Worm (Caenorhabditis elegans): ENCODE data around the gene pqn-18.

Gene pqn-18

ce11 chrX:12899140-12899888, 8.3 kb upstream of the pqn-18 start:
- TF ChIP-seq Y116A8C.19 (tag; optimal IDR thresholded peaks at IDR 0.05; ENCODE audit: borderline replicate concordance) (no peak), nhr-71 (tag; optimal IDR thresholded peaks at IDR 0.05) (peak; percentile 65), nhr-12 (tag; optimal IDR thresholded peaks at IDR 0.05) (no peak), lin-14 (GFP tag; optimal IDR thresholded peaks at IDR 0.05) (peak; percentile 70), isw-1 (GFP tag; IDR thresholded peaks at IDR 0.05) (no peak), ceh-8 (GFP tag; optimal IDR thresholded peaks at IDR 0.05) (peak; percentile 1), nhr-19 (GFP tag; conservative IDR thresholded peaks at IDR 0.05) (peak; percentile 89), efl-1 (optimal IDR thresholded peaks at IDR 0.05) (no peak), efl-1 (GFP tag; optimal IDR thresholded peaks at IDR 0.05 in 1 of 2) (peak in 1 of 2 experiments; percentile 43), mdl-1 (tag; optimal IDR thresholded peaks at IDR 0.05) (peak in 1 of 2 experiments; percentile 13), ceh-63 (GFP tag; optimal IDR thresholded peaks at IDR 0.05) (no peak), blmp-1 (tag; optimal IDR thresholded peaks at IDR 0.05) (peak; percentile 54), nhr-85 (tag) (peak; percentile 75), tbx-2 (tag; optimal IDR thresholded peaks at IDR 0.05) (peak; percentile 53), egl-13 (tag; optimal IDR thresholded peaks at IDR 0.05) (no peak), C16A3.4 (tag; optimal IDR thresholded peaks at IDR 0.05) (no peak), nhr-20 (tag; optimal IDR thresholded peaks at IDR 0.05) (peak; percentile 55), aha-1 (tag; optimal IDR thresholded peaks at IDR 0.05) (no peak), fkh-8 (tag; optimal IDR thresholded peaks at IDR 0.05) (peak; percentile 51), nhr-47 (tag; optimal IDR thresholded peaks at IDR 0.05) (peak; percentile 60), elt-3 (tag; optimal IDR thresholded peaks at IDR 0.05) (peak in 2 of 6 experiments; percentile 39 to 47), xbp-1 (tag; optimal IDR thresholded peaks at IDR 0.05) (no peak), ets-5 (GFP tag; IDR thresholded peaks at IDR 0.05) (no peak), rnt-1 (tag; optimal IDR thresholded peaks at IDR 0.05) (peak; percentile 5), zip-4 (GFP tag; optimal IDR thresholded peaks at IDR 0.05) (no peak), lir-3 (tag; optimal IDR thresholded peaks at IDR 0.05; ENCODE audit: poor library complexity) (peak; percentile 5), aly-2 (tag; optimal IDR thresholded peaks at IDR 0.05) (no peak), dsc-1 (tag; optimal IDR thresholded peaks at IDR 0.05) (peak; percentile 22), snu-23 (GFP tag; optimal IDR thresholded peaks at IDR 0.05) (peak; percentile 66), nhr-76 (tag; optimal IDR thresholded peaks at IDR 0.05) (no peak), egl-27 (tag; optimal IDR thresholded peaks at IDR 0.05) (no peak), unc-98 (GFP tag; IDR thresholded peaks at IDR 0.05) (no peak), ceh-82 (tag; optimal IDR thresholded peaks at IDR 0.05) (peak in 1 of 3 experiments; percentile 44), nhr-90 (tag; optimal IDR thresholded peaks at IDR 0.05; ENCODE audit: poor library complexity) (no peak), mef-2 (tag; optimal IDR thresholded peaks at IDR 0.05) (no peak), mep-1 (tag; optimal IDR thresholded peaks at IDR 0.05) (no peak), nhr-237 (tag; optimal IDR thresholded peaks at IDR 0.05) (no peak), swsn-7 (tag; optimal IDR thresholded peaks at IDR 0.05) (peak; percentile 36), sptf-1 (tag; optimal IDR thresholded peaks at IDR 0.05) (no peak), lsy-2 (tag; optimal IDR thresholded peaks at IDR 0.05) (no peak), ztf-11 (tag; optimal IDR thresholded peaks at IDR 0.05) (no peak), ztf-4 (tag; optimal IDR thresholded peaks at IDR 0.05) (no peak), fos-1 (tag; optimal IDR thresholded peaks at IDR 0.05) (no peak), nhr-84 (tag; optimal IDR thresholded peaks at IDR 0.05) (no peak), vab-15 (tag; optimal IDR thresholded peaks at IDR 0.05) (no peak), grh-1 (GFP tag; IDR thresholded peaks at IDR 0.05) (no peak), hpl-2 (GFP tag; optimal IDR thresholded peaks at IDR 0.05) (no peak)
